Worm (Caenorhabditis elegans): ENCODE results near the gene selt-1.1.

- no peak for TF ChIP-seq him-1 (tag; optimal IDR thresholded peaks at IDR 0.05)
- no peak for TF ChIP-seq dao-5 (tag; optimal IDR thresholded peaks at IDR 0.05)
- TF ChIP-seq W03F9.2 (tag; optimal IDR thresholded peaks at IDR 0.05) = no peak
Measured at ce11 chrX:11569744-11570359, 23.6 kb upstream of the selt-1.1 start.

Data from whole organism, L4/young adult.